Fruit fly (Drosophila melanogaster): Measurements from ENCODE around the gene CG33272.

CG33272 gene

dm6 chr3L:11556637-11557036 lies 46.2 kb upstream of the CG33272 start (continued):
- TF ChIP-seq CG4820 (GFP tag; optimal IDR thresholded peaks at IDR 0.05) = no peak
- no peak for TF ChIP-seq Sry-δ (GFP tag; optimal IDR thresholded peaks at IDR 0.05)
- TF ChIP-seq CG43689 (GFP tag; IDR thresholded peaks at IDR 0.05) = no peak
- TF ChIP-seq YL-1 (GFP tag; optimal IDR thresholded peaks at IDR 0.05) = no peak
- TF ChIP-seq C15 (GFP tag; IDR thresholded peaks at IDR 0.05) = no peak
- no peak for TF ChIP-seq CTCF (GFP tag; optimal IDR thresholded peaks at IDR 0.05)
- TF ChIP-seq Antp (GFP tag; optimal IDR thresholded peaks at IDR 0.05) = no peak
- 0 out of 2 replicates have a peak, but pooled peaks have one; percentile 3 for TF ChIP-seq al (GFP tag; IDR thresholded peaks at IDR 0.05)
- TF ChIP-seq dmrt99B (tag; optimal IDR thresholded peaks at IDR 0.05) = peak; percentile 37
- no peak for TF ChIP-seq seq (GFP tag; IDR thresholded peaks at IDR 0.05)
- no peak for TF ChIP-seq Elba2 (GFP tag; optimal IDR thresholded peaks at IDR 0.05)
- no peak for TF ChIP-seq Taf1 (GFP tag; IDR thresholded peaks at IDR 0.05)
- TF ChIP-seq CG12071 (GFP tag; optimal IDR thresholded peaks at IDR 0.05) = no peak
- TF ChIP-seq CG34376 (GFP tag; optimal IDR thresholded peaks at IDR 0.05) = no peak
- TF ChIP-seq Hmr (GFP tag; optimal IDR thresholded peaks at IDR 0.05) = peak; percentile 64
- TF ChIP-seq pros (GFP tag; optimal IDR thresholded peaks at IDR 0.05) = no peak
- peak; percentile 64 for TF ChIP-seq Hand (GFP tag; optimal IDR thresholded peaks at IDR 0.05)
- no peak for TF ChIP-seq CG2129 (GFP tag; IDR thresholded peaks at IDR 0.05; ENCODE audit: partially characterized antibody)
- TF ChIP-seq CG14667 (GFP tag; IDR thresholded peaks at IDR 0.05) = no peak
- TF ChIP-seq Blimp-1 (GFP tag; optimal IDR thresholded peaks at IDR 0.05) = no peak
- TF ChIP-seq CG4730 (GFP tag; IDR thresholded peaks at IDR 0.05) = no peak
- no peak for TF ChIP-seq insv (GFP tag; optimal IDR thresholded peaks at IDR 0.05)
- peak; percentile 53; the same call in 1 of the 2 replicates for TF ChIP-seq slbo (GFP tag; IDR thresholded peaks at IDR 0.05)
- TF ChIP-seq fd3F (GFP tag; optimal IDR thresholded peaks at IDR 0.05) = peak; percentile 31
- TF ChIP-seq CG11723 (GFP tag; optimal IDR thresholded peaks at IDR 0.05) = no peak
- no peak for TF ChIP-seq sisA (GFP tag; IDR thresholded peaks at IDR 0.05)
- TF ChIP-seq CG14441 (GFP tag; IDR thresholded peaks at IDR 0.05) = no peak
- TF ChIP-seq CG6254 (GFP tag; optimal IDR thresholded peaks at IDR 0.05) = no peak
- TF ChIP-seq Aef1 (GFP tag; IDR thresholded peaks at IDR 0.05) = no peak
- TF ChIP-seq amos (GFP tag; IDR thresholded peaks at IDR 0.05; ENCODE audit: partially characterized antibody) = no peak
- peak; percentile 26; the same call in 1 of the 3 replicates for TF ChIP-seq CG17361 (GFP tag; IDR thresholded peaks at IDR 0.05)
- no peak for TF ChIP-seq h (optimal IDR thresholded peaks at IDR 0.05)
- TF ChIP-seq pho (GFP tag; optimal IDR thresholded peaks at IDR 0.05) = peak; percentile 7
- TF ChIP-seq ttk (GFP tag; IDR thresholded peaks at IDR 0.05) = no peak
- TF ChIP-seq MBD-R2 (GFP tag; IDR thresholded peaks at IDR 0.05) = no peak
- TF ChIP-seq ftz-f1 (GFP tag; optimal IDR thresholded peaks at IDR 0.05) = no peak
- TF ChIP-seq en (GFP tag; optimal IDR thresholded peaks at IDR 0.05) = no peak
- no peak for TF ChIP-seq Sin3A (optimal IDR thresholded peaks at IDR 0.05)
- no peak for TF ChIP-seq CG3163 (GFP tag; optimal IDR thresholded peaks at IDR 0.05)
- TF ChIP-seq CG1529 (GFP tag; optimal IDR thresholded peaks at IDR 0.05) = no peak
- TF ChIP-seq CG9727 (GFP tag; optimal IDR thresholded peaks at IDR 0.05) = peak; percentile 51
- TF ChIP-seq Lhr (GFP tag; optimal IDR thresholded peaks at IDR 0.05) = no peak
- TF ChIP-seq HLH4C (GFP tag; IDR thresholded peaks at IDR 0.05; ENCODE audit: partially characterized antibody) = no peak
- TF ChIP-seq sug (tag; optimal IDR thresholded peaks at IDR 0.05) = no peak
- TF ChIP-seq CG14965 (GFP tag; optimal IDR thresholded peaks at IDR 0.05; ENCODE audit: borderline replicate concordance) = no peak
- TF ChIP-seq Doc2 (GFP tag; IDR thresholded peaks at IDR 0.05) = no peak
- peak; percentile 47 for TF ChIP-seq CG2120 (GFP tag; optimal IDR thresholded peaks at IDR 0.05)
- peak; percentile 21 for TF ChIP-seq CG12391 (tag; optimal IDR thresholded peaks at IDR 0.05)
- TF ChIP-seq CG17385 (GFP tag; optimal IDR thresholded peaks at IDR 0.05) = peak; percentile 19
- TF ChIP-seq croc (GFP tag; conservative IDR thresholded peaks at IDR 0.05) = no peak
- TF ChIP-seq CG12104 (GFP tag; optimal IDR thresholded peaks at IDR 0.05) = no peak
- no peak for TF ChIP-seq fd64A (GFP tag; optimal IDR thresholded peaks at IDR 0.05)
- TF ChIP-seq danr (GFP tag; IDR thresholded peaks at IDR 0.05) = no peak
- TF ChIP-seq Hr39 (optimal IDR thresholded peaks at IDR 0.05) = no peak
